Fruit fly (Drosophila melanogaster): ENCODE data around the gene CG16986.
A peak's percentile ranks its signal among the peaks of the same experiment; 100 is the strongest.

CG16986 gene

dm6 chr3L:2572907-2573591 lies 27.1 kb upstream of the CG16986 start:
- TF ChIP-seq lov (optimal IDR thresholded peaks at IDR 0.05) (no peak), lov (GFP tag; IDR thresholded peaks at IDR 0.05) (0 out of 3 replicates have a peak, but pooled peaks have one; percentile 26), grn (GFP tag; optimal IDR thresholded peaks at IDR 0.05) (peak; percentile 54), H2.0 (GFP tag; IDR thresholded peaks at IDR 0.05) (no peak), fd3F (GFP tag; optimal IDR thresholded peaks at IDR 0.05) (no peak), gcm (GFP tag; optimal IDR thresholded peaks at IDR 0.05) (peak; percentile 16), sens (GFP tag) (peak; percentile 27), CG10147 (GFP tag; optimal IDR thresholded peaks at IDR 0.05) (peak; percentile 16), CG14014 (GFP tag; IDR thresholded peaks at IDR 0.05) (no peak), CG8290 (GFP tag; optimal IDR thresholded peaks at IDR 0.05) (no peak), CG8290 (tag; optimal IDR thresholded peaks at IDR 0.05) (peak in 1 of 2 experiments; percentile 15), al (GFP tag; IDR thresholded peaks at IDR 0.05) (no peak), GATAe (GFP tag; conservative IDR thresholded peaks at IDR 0.05) (peak; percentile 50; the same call in 1 of the 2 replicates), rib (GFP tag; IDR thresholded peaks at IDR 0.05) (peak; percentile 59; the same call in 1 of the 2 replicates), sd (tag; optimal IDR thresholded peaks at IDR 0.05) (peak; percentile 35), ftz-f1 (GFP tag; optimal IDR thresholded peaks at IDR 0.05) (peak; percentile 41), CG7987 (GFP tag; optimal IDR thresholded peaks at IDR 0.05) (peak; percentile 3), cg (GFP tag; optimal IDR thresholded peaks at IDR 0.05) (peak; percentile 3), ap (GFP tag; IDR thresholded peaks at IDR 0.05) (no peak), CG2678 (tag; optimal IDR thresholded peaks at IDR 0.05) (peak; percentile 12), lbe (GFP tag; optimal IDR thresholded peaks at IDR 0.05) (peak; percentile 42), CG3281 (GFP tag; optimal IDR thresholded peaks at IDR 0.05) (peak; percentile 13), CG34224 (GFP tag; IDR thresholded peaks at IDR 0.05; ENCODE audit: partially characterized antibody) (no peak), corto (GFP tag; optimal IDR thresholded peaks at IDR 0.05) (peak; percentile 72), Hmr (GFP tag; optimal IDR thresholded peaks at IDR 0.05) (peak; percentile 8), nom (GFP tag; optimal IDR thresholded peaks at IDR 0.05) (no peak), CG34376 (GFP tag; optimal IDR thresholded peaks at IDR 0.05) (peak; percentile 87), eve (GFP tag; optimal IDR thresholded peaks at IDR 0.05) (peak in 1 of 2 experiments; percentile 64), exex (tag; optimal IDR thresholded peaks at IDR 0.05) (peak; percentile 94), Mrtf (GFP tag; IDR thresholded peaks at IDR 0.05) (no peak), CG4707 (GFP tag; optimal IDR thresholded peaks at IDR 0.05) (no peak), sug (tag; optimal IDR thresholded peaks at IDR 0.05) (peak; percentile 82), Med (GFP tag) (no peak), E2f1 (GFP tag; IDR thresholded peaks at IDR 0.05) (no peak), CG17385 (GFP tag; optimal IDR thresholded peaks at IDR 0.05) (no peak), luna (GFP tag; optimal IDR thresholded peaks at IDR 0.05) (no peak), unpg (GFP tag; optimal IDR thresholded peaks at IDR 0.05) (no peak), lab (GFP tag; optimal IDR thresholded peaks at IDR 0.05) (peak; percentile 78), mirr (GFP tag; optimal IDR thresholded peaks at IDR 0.05) (peak; percentile 88), gro (GFP tag; optimal IDR thresholded peaks at IDR 0.05) (peak; percentile 36), ash1 (GFP tag; optimal IDR thresholded peaks at IDR 0.05) (no peak), CG1792 (GFP tag; optimal IDR thresholded peaks at IDR 0.05) (no peak), schlank (tag; optimal IDR thresholded peaks at IDR 0.05) (peak; percentile 23), cwo (GFP tag; optimal IDR thresholded peaks at IDR 0.05) (peak; percentile 28)

Measured in whole organism, embryonic.